Worm (Caenorhabditis elegans) whole organism, late embryonic: ENCODE measurements around the gene ins-10.
A peak's percentile ranks its signal among the peaks of the same experiment; 100 is the strongest.
"Not testable (repeated sequence)": the region's sequence is repeated elsewhere in the genome, so short reads cannot be mapped to it uniquely, and the experiment has no call there.

Source experiments
- C08G9.2 ChIP-seq: sonication (generic microtip); optimal IDR thresholded peaks from 2 replicates; lab custom pipeline; 2016; ENCODE audit warnings: mild to moderate bottlenecking, missing genetic modification characterization, moderate library complexity, missing compliant biosample characterization
- F13H6.1 ChIP-seq: sonication (generic microtip); optimal IDR thresholded peaks from 2 replicates; lab custom pipeline; 2016; ENCODE audit warnings: missing genetic modification characterization, missing compliant biosample characterization
- K09A11.1 ChIP-seq: sonication (generic microtip); optimal IDR thresholded peaks from 2 replicates; lab custom pipeline; 2017; ENCODE audit warnings: antibody characterized with exemption, mild to moderate bottlenecking, missing genetic modification characterization, missing compliant biosample characterization; ENCODE audit not compliant: insufficient read depth
- Y22D7AL.16 ChIP-seq: sonication (generic microtip); optimal IDR thresholded peaks from 2 replicates; lab custom pipeline; 2016; ENCODE audit warnings: missing genetic modification characterization, missing compliant biosample characterization
- ahr-1 ChIP-seq: sonication (generic microtip); optimal IDR thresholded peaks from 2 replicates; lab custom pipeline; 2016; ENCODE audit warnings: missing genetic modification characterization, missing compliant biosample characterization
- ama-1 ChIP-seq: fragments of 150-350 bp; optimal IDR thresholded peaks from 2 replicates; lab custom pipeline; 2014
- ceh-14 ChIP-seq: sonication (generic microtip); optimal IDR thresholded peaks from 2 replicates; lab custom pipeline; 2016; ENCODE audit warnings: missing genotype, missing genetic modification characterization, missing compliant biosample characterization
- ceh-18 ChIP-seq: sonication (generic microtip); optimal IDR thresholded peaks from 2 replicates; lab custom pipeline; 2016; ENCODE audit warnings: missing genetic modification characterization, missing compliant biosample characterization
- ceh-19 ChIP-seq: fragments of 200-800 bp; sonication (Bioruptor generic); optimal IDR thresholded peaks from 2 replicates; lab custom pipeline; 2018; ENCODE audit warnings: mild to moderate bottlenecking, missing genetic modification characterization, missing compliant biosample characterization
- ceh-2 ChIP-seq: sonication (generic microtip); optimal IDR thresholded peaks from 2 replicates; lab custom pipeline; 2016; ENCODE audit warnings: missing genotype, missing genetic modification characterization, missing compliant biosample characterization
- ceh-30 ChIP-seq: fragments of 150-350 bp; optimal IDR thresholded peaks from 2 replicates; lab custom pipeline; 2014; ENCODE audit warnings: missing biosample characterization, missing genetic modification characterization
- ceh-31 ChIP-seq: sonication (generic microtip); optimal IDR thresholded peaks from 2 replicates; lab custom pipeline; 2016; ENCODE audit warnings: missing genetic modification characterization, missing compliant biosample characterization
- ceh-34 ChIP-seq: sonication (generic microtip); optimal IDR thresholded peaks from 2 replicates; lab custom pipeline; 2016; ENCODE audit warnings: mild to moderate bottlenecking, missing genetic modification characterization, missing compliant biosample characterization
- ceh-45 ChIP-seq: fragments of 200-800 bp; sonication (Bioruptor generic); IDR thresholded peaks from 2 replicates; pipeline ENCODE4 v1.3.6; 2022; ENCODE audit warnings: missing genetic modification reagents, missing genetic modification characterization, missing compliant biosample characterization
- ceh-48 ChIP-seq: sonication (generic microtip); optimal IDR thresholded peaks from 2 replicates; lab custom pipeline; 2016; ENCODE audit warnings: missing genetic modification characterization, inconsistent platforms, missing compliant biosample characterization
- elt-2 ChIP-seq: sonication (generic microtip); optimal IDR thresholded peaks from 2 replicates; lab custom pipeline; 2016; ENCODE audit warnings: missing genetic modification reagents, missing genetic modification characterization, missing compliant biosample characterization
- ets-4 ChIP-seq: sonication (generic microtip); optimal IDR thresholded peaks from 2 replicates; lab custom pipeline; 2016; ENCODE audit warnings: missing genetic modification characterization, missing compliant biosample characterization
- fkh-10 ChIP-seq: fragments of 150-350 bp; optimal IDR thresholded peaks from 2 replicates; lab custom pipeline; 2014; ENCODE audit warnings: missing biosample characterization, missing genetic modification reagents, missing genetic modification characterization
- hlh-13 ChIP-seq: fragments of 200-800 bp; sonication (Bioruptor generic); optimal IDR thresholded peaks from 2 replicates; lab custom pipeline; 2018; ENCODE audit warnings: mild to moderate bottlenecking, missing genetic modification characterization, missing compliant biosample characterization
- hlh-6 ChIP-seq: sonication (generic microtip); optimal IDR thresholded peaks from 2 replicates; lab custom pipeline; 2016; ENCODE audit warnings: missing genotype, missing genetic modification characterization, missing compliant biosample characterization
- lin-11 ChIP-seq: fragments of 200-800 bp; sonication (Bioruptor generic); optimal IDR thresholded peaks from 2 replicates; lab custom pipeline; 2018; ENCODE audit warnings: mild to moderate bottlenecking, missing genetic modification characterization, missing compliant biosample characterization
- madf-2 ChIP-seq: sonication (generic microtip); optimal IDR thresholded peaks from 2 replicates; lab custom pipeline; 2017; ENCODE audit warnings: missing genetic modification characterization, missing compliant biosample characterization
- nfya-1 ChIP-seq: sonication (generic microtip); optimal IDR thresholded peaks from 2 replicates; lab custom pipeline; 2017; ENCODE audit warnings: missing genetic modification characterization, mild to moderate bottlenecking, missing compliant biosample characterization, antibody characterized with exemption, moderate library complexity
- nhr-11 ChIP-seq: fragments of 150-350 bp; optimal IDR thresholded peaks from 2 replicates; lab custom pipeline; 2014; ENCODE audit warnings: missing biosample characterization, missing genetic modification characterization
- npax-4 ChIP-seq: sonication (generic microtip); optimal IDR thresholded peaks from 2 replicates; lab custom pipeline; 2016; ENCODE audit warnings: missing genetic modification characterization, missing compliant biosample characterization
- odd-2 ChIP-seq: sonication (generic microtip); optimal IDR thresholded peaks from 2 replicates; lab custom pipeline; 2017; ENCODE audit warnings: antibody characterized with exemption, mild to moderate bottlenecking, missing genetic modification characterization, missing compliant biosample characterization
- pat-9 ChIP-seq: fragments of 200-800 bp; sonication (Bioruptor generic); optimal IDR thresholded peaks from 2 replicates; lab custom pipeline; 2018; ENCODE audit warnings: mild to moderate bottlenecking, missing genetic modification characterization, moderate library complexity, missing compliant biosample characterization
- pax-1 ChIP-seq: fragments of 150-350 bp; optimal IDR thresholded peaks from 2 replicates; lab custom pipeline; 2014; ENCODE audit warnings: missing biosample characterization, missing genetic modification characterization
- pha-2 ChIP-seq: sonication (generic microtip); optimal IDR thresholded peaks from 2 replicates; lab custom pipeline; 2017; ENCODE audit warnings: mild to moderate bottlenecking, missing genetic modification characterization, missing compliant biosample characterization
- pqm-1 ChIP-seq: sonication (generic microtip); optimal IDR thresholded peaks from 2 replicates; lab custom pipeline; 2016; ENCODE audit warnings: missing genetic modification characterization, missing compliant biosample characterization
- ref-2 ChIP-seq: sonication (generic microtip); optimal IDR thresholded peaks from 2 replicates; lab custom pipeline; 2016; ENCODE audit warnings: missing genetic modification characterization, missing compliant biosample characterization
- sox-2 ChIP-seq: fragments of 200-800 bp; sonication (Bioruptor generic); IDR thresholded peaks from 2 replicates; pipeline ENCODE4 v1.3.6; 2022; ENCODE audit warnings: missing genetic modification reagents, missing genetic modification characterization, missing compliant biosample characterization
- syd-9 ChIP-seq: sonication (generic microtip); optimal IDR thresholded peaks from 2 replicates; lab custom pipeline; 2016; ENCODE audit warnings: mild to moderate bottlenecking, missing genetic modification characterization, moderate library complexity, missing compliant biosample characterization
- tbx-2 ChIP-seq: sonication (generic microtip); optimal IDR thresholded peaks from 2 replicates; lab custom pipeline; 2016; ENCODE audit warnings: missing genetic modification characterization, missing compliant biosample characterization
- tbx-7 ChIP-seq: sonication (generic microtip); optimal IDR thresholded peaks from 2 replicates; lab custom pipeline; 2016; ENCODE audit warnings: missing genotype, missing genetic modification characterization, missing compliant biosample characterization
- ttx-3 ChIP-seq: sonication (generic microtip); optimal IDR thresholded peaks from 2 replicates; lab custom pipeline; 2016; ENCODE audit warnings: missing genetic modification reagents, missing genetic modification characterization, missing compliant biosample characterization
- unc-3 ChIP-seq, 2 experiments: fragments of 200-800 bp in 1 of 2; sonication (Bioruptor generic) in 1 of 2; sonication (generic microtip) in 1 of 2; conservative IDR thresholded peaks in 1 of 2; optimal IDR thresholded peaks in 1 of 2; 2 replicates each; pipeline versions ENCODE4 v1.3.6 to Lab custom; 2016 to 2022; ENCODE audit warnings: missing compliant biosample characterization in 2 of 2, missing genetic modification characterization in 2 of 2, missing genetic modification reagents in 1 of 2
- zip-5 ChIP-seq: sonication (generic microtip); optimal IDR thresholded peaks from 2 replicates; lab custom pipeline; 2016; ENCODE audit warnings: missing genetic modification characterization, missing compliant biosample characterization
- ztf-16 ChIP-seq: sonication (generic microtip); optimal IDR thresholded peaks from 2 replicates; lab custom pipeline; 2017; ENCODE audit warnings: missing genetic modification characterization, missing compliant biosample characterization

ins-10 gene

ce11 chrV:14018640-14019039 is 15.1 kb upstream of the ins-10 start, which contains the start of the genes mtl-2 and T08G5.1:
Gene mtl-2 (minus strand): TSS chrV:14018673.
Gene T08G5.1 (plus strand): TSS chrV:14018766.
- TF ChIP-seq elt-2 (tag; lab: Kevin White, UChicago) (peak; percentile 49), ceh-18 (no peak)

ce11 chrV:14023074-14023473 is 10.7 kb upstream of the ins-10 start, which contains the start of gene T08G5.15:
Gene T08G5.15 (minus strand): TSS chrV:14023174.
- no peak for TF ChIP-seq pha-2 (tag; lab: Kevin White, UChicago)
- TF ChIP-seq ahr-1 (tag; lab: Kevin White, UChicago), result no peak
- no peak for TF ChIP-seq zip-5 (tag; lab: Kevin White, UChicago)
- TF ChIP-seq unc-3 (GFP tag; conservative IDR thresholded peaks at IDR 0.05; lab: Robert Waterston, UW), result no peak
- TF ChIP-seq unc-3 (tag; optimal IDR thresholded peaks at IDR 0.05; lab: Kevin White, UChicago), result no peak
- no peak for TF ChIP-seq ceh-14
- TF ChIP-seq ceh-31, result no peak
- no peak for TF ChIP-seq pat-9 (tag; lab: Kevin White, UChicago)
- no peak for TF ChIP-seq tbx-7 (tag; lab: Kevin White, UChicago)

ce11 chrV:14026194-14026593 is 7.6 kb upstream of the ins-10 start, which contains the start of gene T08G5.2:
Gene T08G5.2 (minus strand): TSS chrV:14026294.
- no peak for TF ChIP-seq fkh-10

- TF ChIP-seq odd-2 (no peak), pqm-1 (no peak), Y22D7AL.16 (no peak), ama-1 (lab: Kevin White, UChicago) (no peak), nhr-11 (tag; lab: Kevin White, UChicago) (no peak), hlh-6 (tag; lab: Kevin White, UChicago) (no peak), sox-2 (no peak), hlh-13 (GFP tag; lab: Kevin White, UChicago) (no peak), ztf-16 (tag; lab: Kevin White, UChicago) (no peak), ahr-1 (tag; lab: Kevin White, UChicago) (no peak), ets-4 (tag; lab: Kevin White, UChicago) (no peak), unc-3 (GFP tag; conservative IDR thresholded peaks at IDR 0.05; lab: Robert Waterston, UW) (no peak), unc-3 (tag; optimal IDR thresholded peaks at IDR 0.05; lab: Kevin White, UChicago) (no peak), F13H6.1 (no peak), ttx-3 (no peak), ceh-45 (no peak), ceh-48 (tag; lab: Kevin White, UChicago) (no peak)
Observed at ce11 chrV:14027384-14027783, 6.4 kb upstream of the ins-10 start, which contains the start of gene T08G5.3. Gene T08G5.3 (minus strand): TSS chrV:14027484.

DNA sequence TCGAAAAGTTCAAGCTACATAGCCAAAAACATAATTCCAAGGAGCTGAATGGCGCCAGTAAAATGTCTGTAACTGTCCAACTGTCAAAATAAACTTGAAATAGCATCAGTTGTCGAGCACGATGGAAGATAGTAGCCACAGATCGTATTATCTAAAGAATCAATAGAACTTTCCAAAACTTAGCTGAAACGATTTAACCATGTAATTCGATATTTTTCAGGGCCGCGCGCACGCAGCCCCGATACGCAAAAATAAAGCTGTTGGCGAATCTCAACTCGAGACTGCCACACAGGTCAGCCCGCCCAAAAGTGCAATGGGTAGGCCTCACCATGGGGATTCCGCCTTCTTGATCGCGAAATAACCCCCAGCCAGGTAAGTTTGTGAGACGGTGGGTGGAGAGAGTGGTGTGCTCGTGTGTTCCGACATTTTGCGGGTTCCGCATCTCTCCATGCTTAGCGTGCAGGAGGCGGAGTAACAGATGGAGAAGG is 5.4 kb upstream of the ins-10 start:
- no peak for TF ChIP-seq pax-1 (tag; lab: Kevin White, UChicago)
- no peak for TF ChIP-seq ceh-19 (GFP tag; lab: Kevin White, UChicago)
- TF ChIP-seq ets-4 (tag; lab: Kevin White, UChicago), result no peak
- peak; percentile 76 for TF ChIP-seq ama-1 (lab: Kevin White, UChicago)
- no peak for TF ChIP-seq lin-11 (tag; lab: Kevin White, UChicago)
- TF ChIP-seq ceh-30, result no peak
- no peak for TF ChIP-seq npax-4 (tag; lab: Kevin White, UChicago)
- TF ChIP-seq syd-9 (tag; lab: Kevin White, UChicago), result no peak

- TF ChIP-seq unc-3 (GFP tag; conservative IDR thresholded peaks at IDR 0.05; lab: Robert Waterston, UW), result 0 out of 2 replicates have a peak, but pooled peaks have one; percentile 22
- TF ChIP-seq unc-3 (tag; optimal IDR thresholded peaks at IDR 0.05; lab: Kevin White, UChicago), result not testable (repeated sequence)
- peak; percentile 20 for TF ChIP-seq C08G9.2 (tag; lab: Kevin White, UChicago)
- TF ChIP-seq hlh-13 (GFP tag; lab: Kevin White, UChicago), result peak; percentile 11
- TF ChIP-seq ceh-34 (tag; lab: Kevin White, UChicago), result peak; percentile 27
- TF ChIP-seq ceh-31, result peak; percentile 75
- peak; percentile 3 for TF ChIP-seq ceh-2
- peak; percentile 3 for TF ChIP-seq F13H6.1
- TF ChIP-seq nfya-1 (tag; lab: Kevin White, UChicago), result peak; percentile 31
- peak; percentile 13 for TF ChIP-seq madf-2 (tag; lab: Kevin White, UChicago)
- TF ChIP-seq zip-5 (tag; lab: Kevin White, UChicago), result peak; percentile 26
- TF ChIP-seq ttx-3, result peak; percentile 0
- TF ChIP-seq ceh-14, result peak; percentile 60
- peak; percentile 32 for TF ChIP-seq elt-2 (tag; lab: Kevin White, UChicago)
- peak; percentile 15 for TF ChIP-seq K09A11.1
- peak; percentile 50 for TF ChIP-seq tbx-2 (tag; lab: Kevin White, UChicago)
- TF ChIP-seq ref-2, result peak; percentile 52
- TF ChIP-seq ceh-45, result peak; percentile 61; the same call in 1 of the 2 replicates
- peak; percentile 62 for TF ChIP-seq sox-2
Observed at ce11 chrV:14038328-14039084, 4.8 kb downstream of the ins-10 start, which contains the start of gene vps-39. Gene vps-39 (minus strand): TSS chrV:14038378.
